Worm (Caenorhabditis elegans) whole organism, mixed stage, embryonic: Measurements from ENCODE around the gene K08D10.10.

Experiments
- M03D4.4 ChIP-seq: sonication (generic microtip); optimal IDR thresholded peaks from 2 replicates; lab custom pipeline; 2017; ENCODE audit warnings: mild to moderate bottlenecking, missing genetic modification characterization, missing compliant biosample characterization
- bed-3 ChIP-seq: fragments of 200-800 bp; sonication (Bioruptor generic); optimal IDR thresholded peaks from 3 replicates; lab custom pipeline; 2018; ENCODE audit warnings: mild to moderate bottlenecking, missing genetic modification characterization, moderate library complexity, missing compliant biosample characterization
- ceh-39 ChIP-seq: fragments of 150-350 bp; optimal IDR thresholded peaks from 2 replicates; lab custom pipeline; 2014; ENCODE audit warnings: missing biosample characterization, missing genetic modification characterization
- ceh-43 ChIP-seq: fragments of 200-800 bp; sonication (Bioruptor generic); optimal IDR thresholded peaks from 2 replicates; lab custom pipeline; 2018; ENCODE audit warnings: mild to moderate bottlenecking, missing genetic modification characterization, moderate library complexity, missing compliant biosample characterization
- ceh-83 ChIP-seq: fragments of 200-800 bp; sonication (Bioruptor generic); optimal IDR thresholded peaks from 2 replicates; lab custom pipeline; 2018; ENCODE audit warnings: mild to moderate bottlenecking, missing genetic modification characterization, missing compliant biosample characterization
- ces-1 ChIP-seq: fragments of 150-350 bp; optimal IDR thresholded peaks from 2 replicates; lab custom pipeline; 2014; ENCODE audit warnings: missing biosample characterization, missing genetic modification reagents, missing genetic modification characterization
- cnd-1 ChIP-seq: fragments of 200-800 bp; sonication (Bioruptor generic); optimal IDR thresholded peaks from 2 replicates; lab custom pipeline; 2018; ENCODE audit warnings: mild to moderate bottlenecking, missing genetic modification characterization, missing compliant biosample characterization
- drap-1 ChIP-seq: fragments of 200-800 bp; sonication (Bioruptor generic); optimal IDR thresholded peaks from 3 replicates; lab custom pipeline; 2018; ENCODE audit warnings: mild to moderate bottlenecking, missing genetic modification characterization, missing compliant biosample characterization
- elt-1 ChIP-seq: sonication (generic microtip); optimal IDR thresholded peaks from 2 replicates; lab custom pipeline; 2017; ENCODE audit warnings: missing genetic modification characterization, mild to moderate bottlenecking, missing compliant biosample characterization, antibody characterized with exemption, moderate library complexity, borderline replicate concordance; ENCODE audit not compliant: insufficient read depth
- elt-3 ChIP-seq: fragments of 150-350 bp; optimal IDR thresholded peaks from 2 replicates; lab custom pipeline; 2014; ENCODE audit warnings: missing biosample characterization, missing genetic modification characterization
- ham-2 ChIP-seq: fragments of 200-800 bp; sonication (Bioruptor generic); optimal IDR thresholded peaks from 2 replicates; lab custom pipeline; 2018; ENCODE audit warnings: mild to moderate bottlenecking, missing genetic modification characterization, missing compliant biosample characterization
- hlh-1 ChIP-seq: fragments of 150-350 bp; optimal IDR thresholded peaks from 2 replicates; lab custom pipeline; 2014; ENCODE audit warnings: missing biosample characterization, missing genetic modification reagents, missing genetic modification characterization
- lin-32 ChIP-seq: fragments of 200-800 bp; sonication (Bioruptor generic); optimal IDR thresholded peaks from 2 replicates; lab custom pipeline; 2018; ENCODE audit warnings: mild to moderate bottlenecking, missing genetic modification characterization, missing compliant biosample characterization
- lsy-2 ChIP-seq: fragments of 150-350 bp; optimal IDR thresholded peaks from 2 replicates; lab custom pipeline; 2014; ENCODE audit warnings: missing biosample characterization, missing genetic modification characterization
- mep-1 ChIP-seq: fragments of 150-350 bp; optimal IDR thresholded peaks from 2 replicates; lab custom pipeline; 2017; ENCODE audit warnings: missing biosample characterization, missing genetic modification reagents, missing genetic modification characterization, inconsistent platforms
- mls-2 ChIP-seq: sonication (generic microtip); optimal IDR thresholded peaks from 2 replicates; lab custom pipeline; 2016; ENCODE audit warnings: mild to moderate bottlenecking, missing genetic modification characterization, moderate library complexity, missing compliant biosample characterization
- nhr-12 ChIP-seq: fragments of 150-350 bp; optimal IDR thresholded peaks from 2 replicates; lab custom pipeline; 2014; ENCODE audit warnings: missing biosample characterization, missing genetic modification characterization
- nhr-2 ChIP-seq: fragments of 150-350 bp; optimal IDR thresholded peaks from 2 replicates; lab custom pipeline; 2014; ENCODE audit warnings: missing biosample characterization, missing genetic modification characterization
- nhr-237 ChIP-seq: fragments of 150-350 bp; optimal IDR thresholded peaks from 2 replicates; lab custom pipeline; 2014; ENCODE audit warnings: missing biosample characterization, missing genetic modification characterization
- nhr-28 ChIP-seq: fragments of 150-350 bp; optimal IDR thresholded peaks from 2 replicates; lab custom pipeline; 2014; ENCODE audit warnings: missing biosample characterization, missing genetic modification characterization
- nhr-76 ChIP-seq: sonication (generic microtip); optimal IDR thresholded peaks from 2 replicates; lab custom pipeline; 2017; ENCODE audit warnings: missing biosample characterization, missing genetic modification characterization
- sem-2 ChIP-seq: fragments of 200-800 bp; sonication (Bioruptor generic); optimal IDR thresholded peaks from 2 replicates; lab custom pipeline; 2018; ENCODE audit warnings: mild to moderate bottlenecking, missing genetic modification characterization, missing compliant biosample characterization
- sptf-1 ChIP-seq: sonication (generic microtip); optimal IDR thresholded peaks from 2 replicates; lab custom pipeline; 2017; ENCODE audit warnings: mild to moderate bottlenecking, missing genetic modification characterization, moderate library complexity, missing compliant biosample characterization
- tbx-8 ChIP-seq: fragments of 200-800 bp; sonication (Bioruptor generic); optimal IDR thresholded peaks from 2 replicates; lab custom pipeline; 2018; ENCODE audit warnings: mild to moderate bottlenecking, missing genetic modification characterization, moderate library complexity, missing compliant biosample characterization
- unc-39 ChIP-seq: fragments of 150-350 bp; optimal IDR thresholded peaks from 2 replicates; lab custom pipeline; 2014; ENCODE audit warnings: missing biosample characterization, missing genetic modification characterization
- unc-62 ChIP-seq: fragments of 150-350 bp; optimal IDR thresholded peaks from 2 replicates; lab custom pipeline; 2014; ENCODE audit warnings: missing biosample characterization, missing genetic modification reagents, missing genetic modification characterization
- zip-8 ChIP-seq: fragments of 150-350 bp; optimal IDR thresholded peaks from 2 replicates; lab custom pipeline; 2014; ENCODE audit warnings: missing biosample characterization, missing genetic modification characterization

Gene K08D10.10

ce11 chrIV:4172242-4172641, 20.2 kb downstream of the K08D10.10 start:
- TF ChIP-seq lin-32 (no peak), M03D4.4 (tag; lab: Kevin White, UChicago) (no peak)

DNA sequence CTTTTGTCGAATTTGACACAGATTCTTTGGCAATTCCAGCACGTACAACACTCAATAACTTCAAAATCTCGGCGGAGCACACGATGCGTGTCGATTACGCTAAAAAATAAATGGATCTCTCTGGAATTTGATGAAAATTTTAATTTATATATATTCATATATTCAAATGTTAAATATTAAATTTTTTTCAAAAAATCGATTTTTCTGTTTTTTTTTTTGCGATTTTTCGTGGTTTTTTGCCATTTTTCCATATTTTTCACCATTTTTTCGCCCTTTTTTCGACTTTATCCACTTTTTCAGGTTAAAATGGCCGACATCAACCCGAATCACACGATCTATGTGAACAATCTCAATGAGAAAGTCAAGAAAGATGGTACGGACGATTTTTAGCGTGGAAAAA, 21.8 kb downstream of the K08D10.10 start, which contains the start of gene rnp-3:
TSS of gene rnp-3 (plus strand) at position 301 of the 400 bp plus-strand sequence.
- TF ChIP-seq ceh-39 (tag; lab: Kevin White, UChicago) = no peak
- TF ChIP-seq ceh-83 (GFP tag; lab: Kevin White, UChicago) = no peak
- no peak for TF ChIP-seq lsy-2
- no peak for TF ChIP-seq elt-1 (tag; lab: Kevin White, UChicago)
- TF ChIP-seq lin-32 = no peak
- TF ChIP-seq bed-3 (GFP tag; lab: Kevin White, UChicago) = no peak
- TF ChIP-seq ceh-43 (GFP tag; lab: Kevin White, UChicago) = no peak
- TF ChIP-seq tbx-8 (GFP tag; lab: Kevin White, UChicago) = no peak
- TF ChIP-seq unc-62 (GFP tag; lab: Kevin White, UChicago) = no peak
- TF ChIP-seq sptf-1 (tag; lab: Kevin White, UChicago) = no peak
- TF ChIP-seq drap-1 (GFP tag; lab: Kevin White, UChicago) = no peak
- no peak for TF ChIP-seq cnd-1 (tag; lab: Kevin White, UChicago)
- TF ChIP-seq zip-8 (tag; lab: Kevin White, UChicago) = no peak
- no peak for TF ChIP-seq mep-1 (tag; lab: Kevin White, UChicago)
- no peak for TF ChIP-seq ces-1
- no peak for TF ChIP-seq hlh-1

- TF ChIP-seq unc-62 (GFP tag; lab: Kevin White, UChicago) = no peak
- TF ChIP-seq nhr-2 (tag; lab: Kevin White, UChicago) = no peak
- TF ChIP-seq nhr-76 (tag; lab: Kevin White, UChicago) = no peak
- no peak for TF ChIP-seq elt-1 (tag; lab: Kevin White, UChicago)
- TF ChIP-seq sptf-1 (tag; lab: Kevin White, UChicago) = no peak
- TF ChIP-seq elt-3 (tag; lab: Kevin White, UChicago) = no peak
- TF ChIP-seq, all 35 proteins: peak for 0
These were observed 24.1 kb downstream of the K08D10.10 start, which contains the start of gene dnj-15 for ce11 chrIV:4176088-4176487. Gene dnj-15, plus strand, starts transcription at chrIV:4176388.

- no peak for TF ChIP-seq mep-1 (tag; lab: Kevin White, UChicago)
- TF ChIP-seq sem-2 (GFP tag; lab: Kevin White, UChicago) = no peak
- no peak for TF ChIP-seq mls-2 (tag; lab: Kevin White, UChicago)
- no peak for TF ChIP-seq nhr-28 (tag; lab: Kevin White, UChicago)
- TF ChIP-seq nhr-76 (tag; lab: Kevin White, UChicago) = no peak
- TF ChIP-seq nhr-237 (tag; lab: Kevin White, UChicago) = no peak
- TF ChIP-seq zip-8 (tag; lab: Kevin White, UChicago) = no peak
- no peak for TF ChIP-seq hlh-1
- TF ChIP-seq tbx-8 (GFP tag; lab: Kevin White, UChicago) = no peak
- no peak for TF ChIP-seq elt-1 (tag; lab: Kevin White, UChicago)
These were observed 24.6 kb downstream of the K08D10.10 start for ce11 chrIV:4176659-4177058.

DNA sequence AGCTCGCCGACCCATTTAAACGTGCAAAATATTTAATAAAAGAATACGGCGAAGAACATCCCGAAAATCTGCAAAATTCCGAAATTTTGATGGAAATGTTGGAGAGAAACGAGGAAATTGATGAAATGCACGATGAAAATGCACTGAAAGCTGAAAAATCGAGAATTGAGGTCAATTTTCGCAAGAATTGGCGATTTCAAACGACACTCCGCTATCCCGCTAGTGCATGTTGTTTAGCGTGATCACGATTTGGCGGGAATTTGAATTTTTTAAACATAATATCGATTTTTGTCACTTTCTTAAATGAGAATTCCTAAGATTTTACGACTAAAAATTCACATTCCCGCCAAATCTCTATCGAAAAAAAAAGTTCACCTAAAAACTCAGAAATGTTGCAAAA, 25.5 kb downstream of the K08D10.10 start:
- TF ChIP-seq elt-3 (tag; lab: Kevin White, UChicago) (no peak), M03D4.4 (tag; lab: Kevin White, UChicago) (no peak), ceh-43 (GFP tag; lab: Kevin White, UChicago) (no peak), lsy-2 (no peak), lin-32 (no peak), elt-1 (tag; lab: Kevin White, UChicago) (no peak), unc-39 (tag; lab: Kevin White, UChicago) (no peak), nhr-12 (tag; lab: Kevin White, UChicago) (no peak), ceh-83 (GFP tag; lab: Kevin White, UChicago) (no peak)

ce11 chrIV:4178424-4178823, 26.4 kb downstream of the K08D10.10 start, which contains the start of gene tsen-34:
Gene tsen-34, plus strand, starts transcription at chrIV:4178457.
- TF ChIP-seq ceh-83 (GFP tag; lab: Kevin White, UChicago) (peak; percentile 2), nhr-28 (tag; lab: Kevin White, UChicago) (no peak), ham-2 (GFP tag; lab: Kevin White, UChicago) (no peak)
- TF ChIP-seq, all 35 proteins: peak for 1
